Worm (Caenorhabditis elegans): Measurements from ENCODE around the gene C06B8.3.
A peak's percentile ranks its signal among the peaks of the same experiment; 100 is the strongest.

The C06B8.3 gene

ce11 chrV:15436133-15436532 is 48.3 kb downstream of the C06B8.3 start:
- no peak for TF ChIP-seq mxl-3 (GFP tag; optimal IDR thresholded peaks at IDR 0.05)
- TF ChIP-seq daf-16 (GFP tag; optimal IDR thresholded peaks at IDR 0.05), result no peak
- TF ChIP-seq daf-16 (tag; optimal IDR thresholded peaks at IDR 0.05), result peak; percentile 71
- no peak for TF ChIP-seq ztf-7 (tag; optimal IDR thresholded peaks at IDR 0.05)
- TF ChIP-seq dve-1 (tag; optimal IDR thresholded peaks at IDR 0.05; ENCODE audit: insufficient read depth), result peak; percentile 51
- peak; percentile 10 for TF ChIP-seq nhr-77 (tag; optimal IDR thresholded peaks at IDR 0.05)
- TF ChIP-seq saeg-2 (GFP tag; IDR thresholded peaks at IDR 0.05), result no peak
- TF ChIP-seq lin-1 (GFP tag; IDR thresholded peaks at IDR 0.05), result no peak
- TF ChIP-seq spr-3 (GFP tag; optimal IDR thresholded peaks at IDR 0.05), result no peak
- TF ChIP-seq dmd-6 (GFP tag; IDR thresholded peaks at IDR 0.05), result peak; percentile 95; the same call in 1 of the 2 replicates
- TF ChIP-seq unc-39 (tag; optimal IDR thresholded peaks at IDR 0.05), result no peak
- TF ChIP-seq nhr-28 (tag; optimal IDR thresholded peaks at IDR 0.05), result peak; percentile 72
- TF ChIP-seq nhr-6 (tag; optimal IDR thresholded peaks at IDR 0.05), result peak; percentile 66
- TF ChIP-seq nhr-48 (tag; optimal IDR thresholded peaks at IDR 0.05), result peak; percentile 25
- TF ChIP-seq lin-29 (GFP tag; IDR thresholded peaks at IDR 0.05), result no peak
- TF ChIP-seq ceh-20 (GFP tag; IDR thresholded peaks at IDR 0.05), result no peak
- TF ChIP-seq pqm-1 (tag; optimal IDR thresholded peaks at IDR 0.05), result peak; percentile 88

ce11 chrV:15434647-15435046 is 49.8 kb downstream of the C06B8.3 start:
- TF ChIP-seq mdl-1 (tag; optimal IDR thresholded peaks at IDR 0.05) (no peak), mdt-29 (GFP tag; IDR thresholded peaks at IDR 0.05) (no peak), Y105C5A.15 (GFP tag; IDR thresholded peaks at IDR 0.05) (no peak), pqm-1 (tag; optimal IDR thresholded peaks at IDR 0.05) (peak; percentile 57), nhr-11 (tag; optimal IDR thresholded peaks at IDR 0.05) (no peak), Y75B8A.6 (GFP tag; IDR thresholded peaks at IDR 0.05) (no peak), daf-16 (GFP tag; optimal IDR thresholded peaks at IDR 0.05) (no peak), daf-16 (tag; optimal IDR thresholded peaks at IDR 0.05) (peak; percentile 53), ztf-7 (tag; optimal IDR thresholded peaks at IDR 0.05) (no peak), daf-19 (GFP tag; conservative IDR thresholded peaks at IDR 0.05) (no peak)
